Fruit fly (Drosophila melanogaster): ENCODE measurements around the gene Cap-D3.
A peak's percentile ranks its signal among the peaks of the same experiment; 100 is the strongest.

Gene Cap-D3

DNA sequence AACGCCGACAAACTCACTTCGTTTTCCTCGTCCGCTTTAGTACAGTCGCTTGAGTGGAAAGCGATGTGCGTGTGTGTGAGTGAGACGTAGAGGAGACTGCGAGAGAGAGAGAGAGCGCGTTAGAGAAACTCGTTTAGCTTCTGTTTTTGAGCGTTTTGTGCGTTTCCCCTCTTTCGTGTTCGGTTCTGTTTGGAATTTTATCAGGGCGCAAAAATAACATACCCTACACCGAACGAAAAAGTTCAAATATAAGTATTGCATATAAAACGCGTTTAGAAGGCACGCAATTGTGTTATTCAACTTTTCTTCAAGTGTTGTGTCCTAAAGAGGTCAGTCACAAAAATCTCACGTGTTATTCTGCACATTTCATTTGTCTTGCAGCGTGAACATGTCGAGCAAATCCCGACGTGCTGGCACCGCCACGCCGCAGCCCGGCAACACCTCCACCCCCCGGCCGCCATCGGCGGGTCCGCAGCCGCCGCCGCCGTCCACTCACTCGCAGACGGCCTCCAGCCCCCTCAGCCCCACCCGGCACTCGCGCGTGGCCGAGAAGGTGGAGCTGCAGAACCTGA is 17.3 kb downstream of the Cap-D3 start (continued):
- no peak for TF ChIP-seq CG4318 (GFP tag; optimal IDR thresholded peaks at IDR 0.05)
- no peak for TF ChIP-seq CG32006 (GFP tag; optimal IDR thresholded peaks at IDR 0.05)
- no peak for TF ChIP-seq vri (GFP tag; optimal IDR thresholded peaks at IDR 0.05)
- TF ChIP-seq CG3919 (GFP tag; optimal IDR thresholded peaks at IDR 0.05) = no peak
- TF ChIP-seq CG10669 (GFP tag; optimal IDR thresholded peaks at IDR 0.05) = no peak
- TF ChIP-seq Eip75B (GFP tag; optimal IDR thresholded peaks at IDR 0.05) = peak; percentile 51
- no peak for TF ChIP-seq achi (GFP tag; optimal IDR thresholded peaks at IDR 0.05)
- TF ChIP-seq eg (GFP tag; IDR thresholded peaks at IDR 0.05) = peak; percentile 76
- TF ChIP-seq Hr39 (GFP tag; optimal IDR thresholded peaks at IDR 0.05) = peak; percentile 32
- TF ChIP-seq Ets96B (tag; optimal IDR thresholded peaks at IDR 0.05) = peak; percentile 11
- peak; percentile 64; the same call in 2 of the 3 replicates for TF ChIP-seq CG8119 (GFP tag; IDR thresholded peaks at IDR 0.05)
- TF ChIP-seq cyc (GFP tag; optimal IDR thresholded peaks at IDR 0.05) = peak; percentile 33
- TF ChIP-seq CG10631 (GFP tag; optimal IDR thresholded peaks at IDR 0.05) = no peak
- no peak for TF ChIP-seq acj6 (GFP tag; optimal IDR thresholded peaks at IDR 0.05)
- TF ChIP-seq CG6163 (GFP tag; IDR thresholded peaks at IDR 0.05) = peak; percentile 55; the same call in 1 of the 3 replicates
- TF ChIP-seq CG6808 (GFP tag; optimal IDR thresholded peaks at IDR 0.05) = no peak
- TF ChIP-seq svp (GFP tag) = peak; percentile 54
- no peak for TF ChIP-seq Blimp-1 (GFP tag; optimal IDR thresholded peaks at IDR 0.05)
- TF ChIP-seq spab (GFP tag; optimal IDR thresholded peaks at IDR 0.05) = no peak
- no peak for TF ChIP-seq Sox102F (GFP tag; optimal IDR thresholded peaks at IDR 0.05)
- TF ChIP-seq ss (GFP tag; optimal IDR thresholded peaks at IDR 0.05) = peak in 1 of 2 experiments; percentile 43
- TF ChIP-seq fkh (GFP tag; optimal IDR thresholded peaks at IDR 0.05) = no peak
- peak; percentile 27 for TF ChIP-seq Smox (GFP tag; optimal IDR thresholded peaks at IDR 0.05)

DNA sequence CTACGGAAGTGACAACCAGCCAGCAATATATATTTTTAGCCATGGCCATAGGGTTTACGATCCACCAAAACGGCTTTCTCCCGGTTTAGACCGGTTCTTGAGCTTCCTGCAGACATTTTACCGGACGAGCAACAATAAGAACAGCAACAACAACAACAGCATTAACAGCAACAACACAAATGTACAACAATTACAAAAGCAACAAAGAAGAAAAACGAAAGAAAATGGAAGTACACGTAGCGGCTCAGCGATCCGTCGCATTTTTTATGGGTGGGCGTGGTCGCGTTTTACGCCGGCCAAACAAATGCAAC is 20.5 kb downstream of the Cap-D3 start:
- TF ChIP-seq CG1621 (tag; optimal IDR thresholded peaks at IDR 0.05) (peak; percentile 61), CG34406 (GFP tag; optimal IDR thresholded peaks at IDR 0.05) (no peak), fd59A (GFP tag; optimal IDR thresholded peaks at IDR 0.05) (peak; percentile 4), CG9139 (GFP tag; optimal IDR thresholded peaks at IDR 0.05) (peak; percentile 15), Lpt (GFP tag; optimal IDR thresholded peaks at IDR 0.05) (peak; percentile 45)

DNA sequence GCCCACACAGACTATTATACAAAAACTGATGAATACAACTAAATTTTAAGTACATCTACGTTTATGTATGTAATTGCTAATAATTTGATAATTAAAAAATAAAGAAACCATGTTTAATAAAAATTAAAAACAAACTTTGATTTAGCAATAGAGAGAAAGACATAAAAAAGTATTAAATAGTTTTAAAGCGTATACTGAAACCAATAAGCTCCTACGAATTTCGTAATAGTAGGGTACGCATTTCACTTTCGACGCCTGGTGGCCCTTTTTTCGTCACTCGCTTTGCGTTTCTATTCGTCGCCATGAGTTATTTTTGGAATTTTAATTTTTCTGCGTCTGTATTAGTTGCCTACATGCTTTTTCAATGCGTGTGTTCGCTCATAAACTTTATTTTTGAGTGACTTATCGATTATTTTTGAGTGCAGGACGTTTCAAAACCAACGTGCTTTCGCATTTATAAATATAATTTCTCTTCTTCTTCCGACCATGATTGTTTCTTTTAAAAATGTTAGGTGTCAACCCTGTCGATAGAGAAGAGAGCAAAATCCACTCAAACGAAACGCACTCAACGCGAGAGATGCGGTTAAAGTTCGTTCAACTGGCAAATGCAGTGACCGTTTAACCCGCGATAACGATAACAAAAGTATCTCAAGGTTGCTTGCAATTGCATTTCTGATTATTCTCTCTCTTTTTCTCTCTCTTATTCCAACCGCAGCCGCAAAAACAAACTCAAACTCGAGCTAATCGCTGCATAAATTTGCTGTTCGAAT is 21.0 kb downstream of the Cap-D3 start, which contains the start of gene Oscillin:
Oscillin (plus strand) TSS at position 569 of the 770 bp plus-strand sequence.
- peak; percentile 80 for TF ChIP-seq net (GFP tag; optimal IDR thresholded peaks at IDR 0.05)
- TF ChIP-seq CG10631 (GFP tag; optimal IDR thresholded peaks at IDR 0.05) = peak; percentile 58
- TF ChIP-seq CG34406 (GFP tag; optimal IDR thresholded peaks at IDR 0.05) = peak; percentile 65
- peak; percentile 81 for TF ChIP-seq Ets96B (tag; optimal IDR thresholded peaks at IDR 0.05)
- no peak for TF ChIP-seq fkh (GFP tag; optimal IDR thresholded peaks at IDR 0.05)
- no peak for TF ChIP-seq CG1621 (tag; optimal IDR thresholded peaks at IDR 0.05)
- TF ChIP-seq CG6163 (GFP tag; IDR thresholded peaks at IDR 0.05) = peak; percentile 79
- peak; percentile 70 for TF ChIP-seq Eip75B (GFP tag; optimal IDR thresholded peaks at IDR 0.05)
- no peak for TF ChIP-seq CG9139 (GFP tag; optimal IDR thresholded peaks at IDR 0.05)
- peak; percentile 78 for TF ChIP-seq achi (GFP tag; optimal IDR thresholded peaks at IDR 0.05)
- no peak for TF ChIP-seq dac (GFP tag; optimal IDR thresholded peaks at IDR 0.05)
- TF ChIP-seq Met (GFP tag; optimal IDR thresholded peaks at IDR 0.05) = peak; percentile 53
- peak; percentile 53 for TF ChIP-seq esn (GFP tag; optimal IDR thresholded peaks at IDR 0.05)
- TF ChIP-seq Sox15 (GFP tag; optimal IDR thresholded peaks at IDR 0.05) = peak; percentile 55
- TF ChIP-seq CG7368 (GFP tag; optimal IDR thresholded peaks at IDR 0.05) = peak; percentile 56
- TF ChIP-seq spab (GFP tag; optimal IDR thresholded peaks at IDR 0.05) = peak; percentile 70
- TF ChIP-seq CG32006 (GFP tag; optimal IDR thresholded peaks at IDR 0.05) = peak; percentile 78
- TF ChIP-seq Blimp-1 (GFP tag; optimal IDR thresholded peaks at IDR 0.05) = peak; percentile 97
- TF ChIP-seq Hr4 (GFP tag; optimal IDR thresholded peaks at IDR 0.05) = peak; percentile 65
- TF ChIP-seq acj6 (GFP tag; optimal IDR thresholded peaks at IDR 0.05) = peak; percentile 79
- peak; percentile 51 for TF ChIP-seq CG6854 (GFP tag; optimal IDR thresholded peaks at IDR 0.05)
- TF ChIP-seq CG11294 (GFP tag; IDR thresholded peaks at IDR 0.05) = peak; percentile 30
- peak; percentile 62 for TF ChIP-seq CG10669 (GFP tag; optimal IDR thresholded peaks at IDR 0.05)
- TF ChIP-seq svp (GFP tag) = peak; percentile 96
- peak; percentile 68 for TF ChIP-seq CG6792 (GFP tag; optimal IDR thresholded peaks at IDR 0.05)
- peak; percentile 76 for TF ChIP-seq CG3919 (GFP tag; optimal IDR thresholded peaks at IDR 0.05)
- peak; percentile 81 for TF ChIP-seq topi (GFP tag; optimal IDR thresholded peaks at IDR 0.05)
- TF ChIP-seq Sox14 (GFP tag; optimal IDR thresholded peaks at IDR 0.05) = peak; percentile 38
- TF ChIP-seq Eip78C (GFP tag) = peak; percentile 96
- peak; percentile 55 to 80 for TF ChIP-seq ss (GFP tag; optimal IDR thresholded peaks at IDR 0.05)
- peak; percentile 73 for TF ChIP-seq CG15336 (GFP tag; IDR thresholded peaks at IDR 0.05)
- TF ChIP-seq CG6808 (GFP tag; optimal IDR thresholded peaks at IDR 0.05) = peak; percentile 77
- no peak for TF ChIP-seq Eip93F (GFP tag; optimal IDR thresholded peaks at IDR 0.05)
- peak; percentile 68 for TF ChIP-seq CG31627 (GFP tag; optimal IDR thresholded peaks at IDR 0.05)

All from whole organism, prepupa.